Fruit fly (Drosophila melanogaster): ENCODE results near the gene CG42564.
A peak's percentile ranks its signal among the peaks of the same experiment; 100 is the strongest.

The CG42564 gene

dm6 chr3R:6397611-6398092 lies 23.4 kb downstream of the CG42564 start (continued):
- TF ChIP-seq bbx (GFP tag; IDR thresholded peaks at IDR 0.05; ENCODE audit: partially characterized antibody): 0 out of 2 replicates have a peak, but pooled peaks have one; percentile 24
- no peak for TF ChIP-seq Poxn (GFP tag; IDR thresholded peaks at IDR 0.05)
- no peak for TF ChIP-seq az2 (GFP tag; optimal IDR thresholded peaks at IDR 0.05)
- TF ChIP-seq CG12236 (GFP tag; optimal IDR thresholded peaks at IDR 0.05): no peak
- peak; percentile 15 for TF ChIP-seq CG13775 (GFP tag; optimal IDR thresholded peaks at IDR 0.05)
- no peak for TF ChIP-seq wdn (GFP tag; IDR thresholded peaks at IDR 0.05)
- no peak for TF ChIP-seq MTF-1 (GFP tag; optimal IDR thresholded peaks at IDR 0.05; ENCODE audit: borderline replicate concordance)
- peak; percentile 40 for TF ChIP-seq CG13424 (tag; optimal IDR thresholded peaks at IDR 0.05)
- TF ChIP-seq CG10462 (GFP tag; optimal IDR thresholded peaks at IDR 0.05): no peak
- peak; percentile 11 for TF ChIP-seq CG7556 (GFP tag; optimal IDR thresholded peaks at IDR 0.05)
- TF ChIP-seq crol (GFP tag; IDR thresholded peaks at IDR 0.05): peak; percentile 52
- no peak for TF ChIP-seq CG11085 (GFP tag; IDR thresholded peaks at IDR 0.05)
- no peak for TF ChIP-seq CG16779 (GFP tag; IDR thresholded peaks at IDR 0.05)
- no peak for TF ChIP-seq CG11093 (GFP tag; IDR thresholded peaks at IDR 0.05)
- TF ChIP-seq CG11560 (tag; IDR thresholded peaks at IDR 0.05): no peak
- TF ChIP-seq CG8944 (GFP tag; optimal IDR thresholded peaks at IDR 0.05): no peak
- TF ChIP-seq CG17612 (GFP tag; IDR thresholded peaks at IDR 0.05): no peak
- peak; percentile 30 for TF ChIP-seq nmo (GFP tag; optimal IDR thresholded peaks at IDR 0.05)
- TF ChIP-seq Xbp1 (GFP tag; optimal IDR thresholded peaks at IDR 0.05): no peak
- TF ChIP-seq HLH4C (GFP tag; IDR thresholded peaks at IDR 0.05; ENCODE audit: partially characterized antibody): peak; percentile 72; the same call in 2 of the 3 replicates
- TF ChIP-seq tup (GFP tag; optimal IDR thresholded peaks at IDR 0.05): no peak
- TF ChIP-seq Kr (GFP tag; optimal IDR thresholded peaks at IDR 0.05): no peak
- no peak for TF ChIP-seq CG6689 (GFP tag; IDR thresholded peaks at IDR 0.05)
- no peak for TF ChIP-seq Mes4 (GFP tag; optimal IDR thresholded peaks at IDR 0.05)
- TF ChIP-seq aop (GFP tag; IDR thresholded peaks at IDR 0.05): no peak
- TF ChIP-seq gcm2 (GFP tag; optimal IDR thresholded peaks at IDR 0.05): no peak
- no peak for TF ChIP-seq Chrac-16 (GFP tag; optimal IDR thresholded peaks at IDR 0.05)
- no peak for TF ChIP-seq D (optimal IDR thresholded peaks at IDR 0.05)
- TF ChIP-seq D (GFP tag; optimal IDR thresholded peaks at IDR 0.05): no peak
- no peak for TF ChIP-seq onecut (GFP tag; IDR thresholded peaks at IDR 0.05)
- no peak for TF ChIP-seq hkb (optimal IDR thresholded peaks at IDR 0.05)
- TF ChIP-seq hkb (GFP tag; IDR thresholded peaks at IDR 0.05): no peak
- TF ChIP-seq CG6813 (GFP tag; optimal IDR thresholded peaks at IDR 0.05): no peak
- no peak for TF ChIP-seq CG10431 (GFP tag; optimal IDR thresholded peaks at IDR 0.05)
- no peak for TF ChIP-seq Sry-β (GFP tag; optimal IDR thresholded peaks at IDR 0.05)
- no peak for TF ChIP-seq Aef1 (GFP tag; IDR thresholded peaks at IDR 0.05)
- TF ChIP-seq Lhr (GFP tag; optimal IDR thresholded peaks at IDR 0.05): no peak
- no peak for TF ChIP-seq CG5953 (GFP tag; IDR thresholded peaks at IDR 0.05)
- no peak for TF ChIP-seq CG8924 (tag; optimal IDR thresholded peaks at IDR 0.05)
- no peak for TF ChIP-seq CG7357 (GFP tag; IDR thresholded peaks at IDR 0.05)
- TF ChIP-seq cwo (GFP tag; optimal IDR thresholded peaks at IDR 0.05): peak; percentile 9
- TF ChIP-seq NC2α (GFP tag; optimal IDR thresholded peaks at IDR 0.05): no peak
- TF ChIP-seq zen (tag; optimal IDR thresholded peaks at IDR 0.05): no peak
- TF ChIP-seq Stat92E (GFP tag; optimal IDR thresholded peaks at IDR 0.05): no peak
- no peak for TF ChIP-seq Hmx (GFP tag; optimal IDR thresholded peaks at IDR 0.05)
- no peak for TF ChIP-seq h (optimal IDR thresholded peaks at IDR 0.05)
- no peak for TF ChIP-seq Mad (GFP tag; optimal IDR thresholded peaks at IDR 0.05)
- no peak for TF ChIP-seq stwl (tag; optimal IDR thresholded peaks at IDR 0.05)
- no peak for TF ChIP-seq z (GFP tag; IDR thresholded peaks at IDR 0.05)
- TF ChIP-seq CG1024 (GFP tag; IDR thresholded peaks at IDR 0.05): no peak
- TF ChIP-seq Elba2 (GFP tag; optimal IDR thresholded peaks at IDR 0.05): no peak
- TF ChIP-seq CG17829 (tag; optimal IDR thresholded peaks at IDR 0.05): peak; percentile 7

Data from whole organism, embryonic.